Worm (Caenorhabditis elegans) whole organism, late embryonic: ENCODE measurements around the gene srg-11.

Experiments
- C08G9.2 ChIP-seq: sonication (generic microtip); optimal IDR thresholded peaks from 2 replicates; lab custom pipeline; 2016; ENCODE audit warnings: mild to moderate bottlenecking, missing genetic modification characterization, moderate library complexity, missing compliant biosample characterization
- C38D4.7 ChIP-seq: fragments of 200-800 bp; sonication (Bioruptor generic); optimal IDR thresholded peaks from 2 replicates; lab custom pipeline; 2018; ENCODE audit warnings: mild to moderate bottlenecking, missing genetic modification characterization, moderate library complexity, missing compliant biosample characterization
- F13H6.1 ChIP-seq: sonication (generic microtip); optimal IDR thresholded peaks from 2 replicates; lab custom pipeline; 2016; ENCODE audit warnings: missing genetic modification characterization, missing compliant biosample characterization
- K02D7.2 ChIP-seq: sonication (generic microtip); optimal IDR thresholded peaks from 2 replicates; lab custom pipeline; 2017; ENCODE audit warnings: mild to moderate bottlenecking, missing genetic modification characterization, missing compliant biosample characterization
- K09A11.1 ChIP-seq: sonication (generic microtip); optimal IDR thresholded peaks from 2 replicates; lab custom pipeline; 2017; ENCODE audit warnings: antibody characterized with exemption, mild to moderate bottlenecking, missing genetic modification characterization, missing compliant biosample characterization; ENCODE audit not compliant: insufficient read depth
- ahr-1 ChIP-seq: sonication (generic microtip); optimal IDR thresholded peaks from 2 replicates; lab custom pipeline; 2016; ENCODE audit warnings: missing genetic modification characterization, missing compliant biosample characterization
- ceh-14 ChIP-seq: sonication (generic microtip); optimal IDR thresholded peaks from 2 replicates; lab custom pipeline; 2016; ENCODE audit warnings: missing genotype, missing genetic modification characterization, missing compliant biosample characterization
- ceh-19 ChIP-seq: fragments of 200-800 bp; sonication (Bioruptor generic); optimal IDR thresholded peaks from 2 replicates; lab custom pipeline; 2018; ENCODE audit warnings: mild to moderate bottlenecking, missing genetic modification characterization, missing compliant biosample characterization
- ceh-2 ChIP-seq: sonication (generic microtip); optimal IDR thresholded peaks from 2 replicates; lab custom pipeline; 2016; ENCODE audit warnings: missing genotype, missing genetic modification characterization, missing compliant biosample characterization
- ceh-22 ChIP-seq: sonication (generic microtip); optimal IDR thresholded peaks from 2 replicates; lab custom pipeline; 2017; ENCODE audit warnings: missing biosample characterization, missing genetic modification characterization
- ceh-24 ChIP-seq: sonication (generic microtip); optimal IDR thresholded peaks from 2 replicates; lab custom pipeline; 2016; ENCODE audit warnings: mild to moderate bottlenecking, missing genetic modification characterization, missing compliant biosample characterization
- ceh-31 ChIP-seq: sonication (generic microtip); optimal IDR thresholded peaks from 2 replicates; lab custom pipeline; 2016; ENCODE audit warnings: missing genetic modification characterization, missing compliant biosample characterization
- ceh-34 ChIP-seq: sonication (generic microtip); optimal IDR thresholded peaks from 2 replicates; lab custom pipeline; 2016; ENCODE audit warnings: mild to moderate bottlenecking, missing genetic modification characterization, missing compliant biosample characterization
- ceh-45 ChIP-seq: fragments of 200-800 bp; sonication (Bioruptor generic); IDR thresholded peaks from 2 replicates; pipeline ENCODE4 v1.3.6; 2022; ENCODE audit warnings: missing genetic modification reagents, missing genetic modification characterization, missing compliant biosample characterization
- ceh-6 ChIP-seq: fragments of 200-800 bp; sonication (Bioruptor generic); optimal IDR thresholded peaks from 2 replicates; lab custom pipeline; 2018; ENCODE audit warnings: mild to moderate bottlenecking, missing genetic modification characterization, missing compliant biosample characterization
- ceh-9 ChIP-seq: sonication (generic microtip); optimal IDR thresholded peaks from 2 replicates; lab custom pipeline; 2016; ENCODE audit warnings: mild to moderate bottlenecking, missing genetic modification characterization, inconsistent platforms, missing compliant biosample characterization
- che-1 ChIP-seq: sonication (generic microtip); optimal IDR thresholded peaks from 2 replicates; lab custom pipeline; 2016; ENCODE audit warnings: mild to moderate bottlenecking, missing genetic modification characterization, missing compliant biosample characterization
- dmd-4 ChIP-seq: sonication (generic microtip); optimal IDR thresholded peaks from 2 replicates; lab custom pipeline; 2016; ENCODE audit warnings: borderline replicate concordance, missing genetic modification characterization, missing compliant biosample characterization
- elt-2 ChIP-seq: sonication (generic microtip); optimal IDR thresholded peaks from 2 replicates; lab custom pipeline; 2016; ENCODE audit warnings: missing genetic modification reagents, missing genetic modification characterization, missing compliant biosample characterization
- ets-4 ChIP-seq: sonication (generic microtip); optimal IDR thresholded peaks from 2 replicates; lab custom pipeline; 2016; ENCODE audit warnings: missing genetic modification characterization, missing compliant biosample characterization
- fkh-10 ChIP-seq: fragments of 150-350 bp; optimal IDR thresholded peaks from 2 replicates; lab custom pipeline; 2014; ENCODE audit warnings: missing biosample characterization, missing genetic modification reagents, missing genetic modification characterization
- fkh-6 ChIP-seq: sonication (generic microtip); optimal IDR thresholded peaks from 2 replicates; lab custom pipeline; 2016; ENCODE audit warnings: missing genetic modification characterization, missing compliant biosample characterization
- gmeb-2 ChIP-seq: sonication (generic microtip); optimal IDR thresholded peaks from 2 replicates; lab custom pipeline; 2016; ENCODE audit warnings: missing genetic modification characterization, inconsistent platforms, missing compliant biosample characterization
- hlh-15 ChIP-seq: sonication (generic microtip); optimal IDR thresholded peaks from 2 replicates; lab custom pipeline; 2016; ENCODE audit warnings: missing genetic modification characterization, missing compliant biosample characterization
- hlh-6 ChIP-seq: sonication (generic microtip); optimal IDR thresholded peaks from 2 replicates; lab custom pipeline; 2016; ENCODE audit warnings: missing genotype, missing genetic modification characterization, missing compliant biosample characterization
- hlh-8 ChIP-seq: sonication (generic microtip); optimal IDR thresholded peaks from 2 replicates; lab custom pipeline; 2016; ENCODE audit warnings: missing genotype, missing genetic modification characterization, missing compliant biosample characterization
- madf-2 ChIP-seq: sonication (generic microtip); optimal IDR thresholded peaks from 2 replicates; lab custom pipeline; 2017; ENCODE audit warnings: missing genetic modification characterization, missing compliant biosample characterization
- mec-3 ChIP-seq: sonication (generic microtip); optimal IDR thresholded peaks from 2 replicates; lab custom pipeline; 2016; ENCODE audit warnings: borderline replicate concordance, missing genetic modification characterization, missing compliant biosample characterization
- nhr-11 ChIP-seq: fragments of 150-350 bp; optimal IDR thresholded peaks from 2 replicates; lab custom pipeline; 2014; ENCODE audit warnings: missing biosample characterization, missing genetic modification characterization
- npax-4 ChIP-seq: sonication (generic microtip); optimal IDR thresholded peaks from 2 replicates; lab custom pipeline; 2016; ENCODE audit warnings: missing genetic modification characterization, missing compliant biosample characterization
- odd-2 ChIP-seq: sonication (generic microtip); optimal IDR thresholded peaks from 2 replicates; lab custom pipeline; 2017; ENCODE audit warnings: antibody characterized with exemption, mild to moderate bottlenecking, missing genetic modification characterization, missing compliant biosample characterization
- pat-9 ChIP-seq: fragments of 200-800 bp; sonication (Bioruptor generic); optimal IDR thresholded peaks from 2 replicates; lab custom pipeline; 2018; ENCODE audit warnings: mild to moderate bottlenecking, missing genetic modification characterization, moderate library complexity, missing compliant biosample characterization
- pax-1 ChIP-seq: fragments of 150-350 bp; optimal IDR thresholded peaks from 2 replicates; lab custom pipeline; 2014; ENCODE audit warnings: missing biosample characterization, missing genetic modification characterization
- pha-2 ChIP-seq: sonication (generic microtip); optimal IDR thresholded peaks from 2 replicates; lab custom pipeline; 2017; ENCODE audit warnings: mild to moderate bottlenecking, missing genetic modification characterization, missing compliant biosample characterization
- pha-4 ChIP-seq: fragments of 150-350 bp; optimal IDR thresholded peaks from 2 replicates; lab custom pipeline; 2018; ENCODE audit warnings: missing biosample characterization, missing genetic modification reagents, missing genetic modification characterization
- pqm-1 ChIP-seq: sonication (generic microtip); optimal IDR thresholded peaks from 2 replicates; lab custom pipeline; 2016; ENCODE audit warnings: missing genetic modification characterization, missing compliant biosample characterization
- ref-2 ChIP-seq: sonication (generic microtip); optimal IDR thresholded peaks from 2 replicates; lab custom pipeline; 2016; ENCODE audit warnings: missing genetic modification characterization, missing compliant biosample characterization
- rnt-1 ChIP-seq: sonication (generic microtip); optimal IDR thresholded peaks from 2 replicates; lab custom pipeline; 2016; ENCODE audit warnings: missing genetic modification characterization, missing compliant biosample characterization
- sdc-2 ChIP-seq: sonication (generic microtip); optimal IDR thresholded peaks from 2 replicates; lab custom pipeline; 2016; ENCODE audit warnings: missing genotype, missing genetic modification characterization, missing compliant biosample characterization
- sox-4 ChIP-seq: sonication (generic microtip); optimal IDR thresholded peaks from 2 replicates; lab custom pipeline; 2017; ENCODE audit warnings: mild to moderate bottlenecking, missing genetic modification characterization, inconsistent platforms, missing compliant biosample characterization
- tbx-2 ChIP-seq: sonication (generic microtip); optimal IDR thresholded peaks from 2 replicates; lab custom pipeline; 2016; ENCODE audit warnings: missing genetic modification characterization, missing compliant biosample characterization
- ttx-3 ChIP-seq: sonication (generic microtip); optimal IDR thresholded peaks from 2 replicates; lab custom pipeline; 2016; ENCODE audit warnings: missing genetic modification reagents, missing genetic modification characterization, missing compliant biosample characterization
- unc-3 ChIP-seq, 2 experiments: fragments of 200-800 bp in 1 of 2; sonication (Bioruptor generic) in 1 of 2; sonication (generic microtip) in 1 of 2; conservative IDR thresholded peaks in 1 of 2; optimal IDR thresholded peaks in 1 of 2; 2 replicates each; pipeline versions ENCODE4 v1.3.6 to Lab custom; 2016 to 2022; ENCODE audit warnings: missing compliant biosample characterization in 2 of 2, missing genetic modification characterization in 2 of 2, missing genetic modification reagents in 1 of 2
- unc-42 ChIP-seq: sonication (generic microtip); optimal IDR thresholded peaks from 2 replicates; lab custom pipeline; 2016; ENCODE audit warnings: missing genotype, missing genetic modification characterization, missing compliant biosample characterization
- unc-55 ChIP-seq: sonication (generic microtip); optimal IDR thresholded peaks from 2 replicates; lab custom pipeline; 2017; ENCODE audit warnings: missing biosample characterization, missing genetic modification reagents, missing genetic modification characterization
- zip-5 ChIP-seq: sonication (generic microtip); optimal IDR thresholded peaks from 2 replicates; lab custom pipeline; 2016; ENCODE audit warnings: missing genetic modification characterization, missing compliant biosample characterization
- ztf-16 ChIP-seq: sonication (generic microtip); optimal IDR thresholded peaks from 2 replicates; lab custom pipeline; 2017; ENCODE audit warnings: missing genetic modification characterization, missing compliant biosample characterization

The srg-11 gene

ce11 chrIII:4647341-4647740 lies 32.5 kb upstream of the srg-11 start:
- TF ChIP-seq ztf-16 (tag; lab: Kevin White, UChicago) (no peak), ceh-14 (no peak), ceh-6 (GFP tag; lab: Kevin White, UChicago) (no peak), ceh-31 (no peak), F13H6.1 (no peak)

DNA sequence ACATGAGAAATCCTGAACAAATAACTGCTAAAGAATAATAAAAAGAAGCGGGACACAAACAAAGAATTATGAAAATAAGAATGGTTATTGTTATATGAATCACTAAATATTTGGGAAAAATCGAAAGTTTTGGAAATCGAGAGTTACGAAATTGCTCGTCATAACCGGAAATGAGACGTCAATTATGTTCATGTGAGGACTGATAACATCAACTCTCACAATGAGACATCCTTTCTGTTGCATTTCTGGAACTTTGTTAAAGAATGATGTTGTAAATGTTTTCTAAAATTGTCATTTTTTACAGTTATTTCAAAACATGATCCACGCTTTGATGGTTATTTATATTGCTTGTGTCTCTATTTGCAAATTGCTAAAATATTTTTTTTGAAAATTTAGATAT lies 31.9 kb upstream of the srg-11 start, which contains the start of gene T23F11.6:
TSS of gene T23F11.6 (minus strand) at position 45 of the 400 bp plus-strand sequence.
- TF ChIP-seq C08G9.2 (tag; lab: Kevin White, UChicago) (no peak), unc-3 (GFP tag; conservative IDR thresholded peaks at IDR 0.05; lab: Robert Waterston, UW) (no peak), unc-3 (tag; optimal IDR thresholded peaks at IDR 0.05; lab: Kevin White, UChicago) (no peak), sox-4 (tag; lab: Kevin White, UChicago) (no peak), pqm-1 (tag; lab: Kevin White, UChicago) (no peak), ahr-1 (no peak), ceh-34 (tag; lab: Kevin White, UChicago) (no peak), ceh-14 (no peak), pat-9 (tag; lab: Kevin White, UChicago) (no peak)

DNA sequence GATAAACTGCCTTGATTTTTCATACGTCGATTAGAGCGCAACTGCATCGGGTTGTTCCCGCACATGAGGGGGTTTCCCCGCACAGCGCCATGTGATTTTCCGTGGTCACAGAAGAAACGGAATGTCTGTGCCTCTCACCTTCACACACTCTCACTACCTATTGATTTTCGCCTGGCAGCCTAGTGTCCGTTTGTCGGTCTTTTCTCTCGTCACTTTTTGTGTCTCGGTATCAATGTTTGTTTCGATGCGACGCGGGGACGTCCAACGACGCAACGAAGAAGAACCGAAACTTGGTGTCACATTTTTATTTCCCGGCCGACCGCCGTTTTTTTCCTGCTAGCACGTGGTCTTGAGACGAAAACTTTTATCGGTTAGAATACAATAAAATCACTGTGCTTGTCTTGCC lies 30.4 kb upstream of the srg-11 start:
- TF ChIP-seq hlh-15 (tag; lab: Kevin White, UChicago) (no peak), npax-4 (tag; lab: Kevin White, UChicago) (no peak), C38D4.7 (no peak), pha-4 (tag; lab: Kevin White, UChicago) (no peak), ceh-19 (peak; percentile 7), ref-2 (tag; lab: Kevin White, UChicago) (peak; percentile 86), ahr-1 (no peak), pqm-1 (tag; lab: Kevin White, UChicago) (peak; percentile 87), dmd-4 (tag; lab: Kevin White, UChicago) (no peak), odd-2 (tag; lab: Kevin White, UChicago) (no peak), zip-5 (tag; lab: Kevin White, UChicago) (no peak), elt-2 (tag; lab: Kevin White, UChicago) (peak; percentile 76), nhr-11 (tag; lab: Kevin White, UChicago) (no peak), ceh-31 (peak; percentile 83), ztf-16 (tag; lab: Kevin White, UChicago) (no peak), hlh-8 (tag; lab: Kevin White, UChicago) (peak; percentile 63), sdc-2 (tag; lab: Kevin White, UChicago) (no peak), ceh-6 (GFP tag; lab: Kevin White, UChicago) (no peak), F13H6.1 (peak; percentile 85), ceh-22 (tag; lab: Kevin White, UChicago) (no peak), ttx-3 (tag; lab: Kevin White, UChicago) (no peak), ceh-9 (tag; lab: Kevin White, UChicago) (no peak), pha-2 (tag; lab: Kevin White, UChicago) (no peak), ceh-2 (tag; lab: Kevin White, UChicago) (peak; percentile 63), ets-4 (peak; percentile 93), ceh-24 (no peak), rnt-1 (tag; lab: Kevin White, UChicago) (peak; percentile 86), ceh-14 (peak; percentile 32), pax-1 (tag; lab: Kevin White, UChicago) (peak; percentile 53), gmeb-2 (no peak), fkh-10 (GFP tag; lab: Kevin White, UChicago) (no peak), tbx-2 (tag; lab: Kevin White, UChicago) (peak; percentile 91), K09A11.1 (tag; lab: Kevin White, UChicago) (peak; percentile 43), fkh-6 (tag; lab: Kevin White, UChicago) (no peak), mec-3 (no peak), unc-42 (tag; lab: Kevin White, UChicago) (peak; percentile 65), K02D7.2 (tag; lab: Kevin White, UChicago) (no peak), unc-55 (GFP tag; lab: Kevin White, UChicago) (peak; percentile 92), che-1 (tag; lab: Kevin White, UChicago) (peak; percentile 7), C08G9.2 (tag; lab: Kevin White, UChicago) (no peak), ceh-45 (GFP tag; lab: Robert Waterston, UW) (no peak), ceh-34 (tag; lab: Kevin White, UChicago) (peak; percentile 83), pat-9 (tag; lab: Kevin White, UChicago) (peak; percentile 24), madf-2 (tag; lab: Kevin White, UChicago) (peak; percentile 37), hlh-6 (tag; lab: Kevin White, UChicago) (no peak)
